Fruit fly (Drosophila melanogaster) whole organism, embryonic: ENCODE measurements around the gene Ts.

Source experiments
- Aef1 ChIP-seq: fragments of 200-800 bp; sonication (Bioruptor generic); IDR thresholded peaks from 3 replicates; pipeline ENCODE4 v1.3.6; 2022; ENCODE audit warnings: missing biosample characterization, missing genetic modification characterization
- Blimp-1 ChIP-seq: fragments of 200-800 bp; sonication (Bioruptor generic); optimal IDR thresholded peaks from 3 replicates; lab custom pipeline; 2018; ENCODE audit warnings: missing biosample characterization, missing genetic modification characterization, mild to moderate bottlenecking, moderate library complexity, missing genetic modification reagents
- CG10366 ChIP-seq: fragments of 200-800 bp; sonication (Bioruptor generic); IDR thresholded peaks from 2 replicates; pipeline ENCODE4 v1.3.6; 2022; ENCODE audit warnings: missing biosample characterization, missing genetic modification characterization
- CG10959 ChIP-seq: fragments of 200-800 bp; sonication (Bioruptor generic); IDR thresholded peaks from 2 replicates; pipeline ENCODE4 v1.3.6; 2022; ENCODE audit warnings: missing biosample characterization, missing genetic modification characterization
- CG10979 ChIP-seq: fragments of 200-800 bp; sonication (Bioruptor generic); optimal IDR thresholded peaks from 2 replicates; lab custom pipeline; 2018; ENCODE audit warnings: missing biosample characterization, mild to moderate bottlenecking, missing genetic modification characterization, moderate library complexity
- CG13424 ChIP-seq: fragments of 200-800 bp; sonication (Bioruptor generic); optimal IDR thresholded peaks from 2 replicates; lab custom pipeline; 2019; ENCODE audit warnings: missing biosample characterization, mild to moderate bottlenecking, missing genetic modification characterization, moderate library complexity
- CG14441 ChIP-seq: fragments of 200-800 bp; sonication (Bioruptor generic); IDR thresholded peaks from 2 replicates; pipeline ENCODE4 v1.3.6; 2022; ENCODE audit warnings: missing biosample characterization, missing genetic modification characterization
- CG14710 ChIP-seq: fragments of 200-800 bp; sonication (Bioruptor generic); optimal IDR thresholded peaks from 3 replicates; lab custom pipeline; 2019; ENCODE audit warnings: missing biosample characterization, mild to moderate bottlenecking, missing genetic modification characterization, moderate library complexity
- CG14965 ChIP-seq: fragments of 200-800 bp; sonication (Bioruptor generic); optimal IDR thresholded peaks from 2 replicates; lab custom pipeline; 2016; ENCODE audit warnings: missing biosample characterization, missing genetic modification characterization, borderline replicate concordance
- CG15269 ChIP-seq: fragments of 200-800 bp; sonication (Bioruptor generic); optimal IDR thresholded peaks from 2 replicates; lab custom pipeline; 2018; ENCODE audit warnings: missing biosample characterization, mild to moderate bottlenecking, missing genetic modification characterization, moderate library complexity
- CG15696 ChIP-seq: fragments of 200-800 bp; sonication (Bioruptor generic); optimal IDR thresholded peaks from 2 replicates; lab custom pipeline; 2019; ENCODE audit warnings: missing biosample characterization, mild to moderate bottlenecking, missing genetic modification characterization, moderate library complexity
- CG17328 ChIP-seq: fragments of 200-800 bp; sonication (Bioruptor generic); IDR thresholded peaks from 2 replicates; pipeline ENCODE4 v1.3.6; 2022; ENCODE audit warnings: missing biosample characterization, missing genetic modification characterization
- CG17829 ChIP-seq: fragments of 200-800 bp; optimal IDR thresholded peaks from 2 replicates; lab custom pipeline; 2019; ENCODE audit warnings: missing biosample characterization, mild to moderate bottlenecking, missing genetic modification characterization, moderate library complexity
- CG18262 ChIP-seq: fragments of 200-800 bp; optimal IDR thresholded peaks from 3 replicates; lab custom pipeline; 2019; ENCODE audit warnings: missing biosample characterization, mild to moderate bottlenecking, missing genetic modification characterization, moderate library complexity
- CG2712 ChIP-seq: fragments of 200-800 bp; optimal IDR thresholded peaks from 3 replicates; lab custom pipeline; 2019; ENCODE audit warnings: missing biosample characterization, mild to moderate bottlenecking, missing genetic modification characterization, moderate library complexity
- CG31388 ChIP-seq: fragments of 200-800 bp; sonication (Bioruptor generic); optimal IDR thresholded peaks from 2 replicates; lab custom pipeline; 2016; ENCODE audit warnings: missing biosample characterization, missing genetic modification characterization
- CG31441 ChIP-seq: fragments of 200-800 bp; sonication (Bioruptor generic); IDR thresholded peaks from 2 replicates; pipeline ENCODE4 v1.3.6; 2022; ENCODE audit warnings: missing biosample characterization, missing genetic modification characterization
- CG3726 ChIP-seq: fragments of 200-800 bp; sonication (Bioruptor generic); IDR thresholded peaks from 3 replicates; pipeline ENCODE4, ENCODE4 v1.3.6; 2022; ENCODE audit warnings: missing biosample characterization, missing genetic modification characterization
- CG3847 ChIP-seq: fragments of 200-800 bp; sonication (Bioruptor generic); IDR thresholded peaks from 2 replicates; pipeline ENCODE4 v1.3.6; 2022; ENCODE audit warnings: missing biosample characterization, missing genetic modification characterization
- CG4282 ChIP-seq: fragments of 200-800 bp; sonication (Bioruptor generic); optimal IDR thresholded peaks from 2 replicates; lab custom pipeline; 2016; ENCODE audit warnings: missing biosample characterization, missing genetic modification characterization
- CG4404 ChIP-seq: fragments of 200-800 bp; sonication (Bioruptor generic); IDR thresholded peaks from 2 replicates; pipeline ENCODE4 v1.3.6; 2022; ENCODE audit warnings: missing biosample characterization, missing genetic modification characterization
- CG6791 ChIP-seq: fragments of 200-800 bp; sonication (Bioruptor generic); IDR thresholded peaks from 3 replicates; pipeline ENCODE4 v1.3.6; 2022; ENCODE audit warnings: missing biosample characterization, missing genetic modification characterization; ENCODE audit not compliant: partially characterized antibody
- Dek ChIP-seq: fragments of 200-800 bp; sonication (Bioruptor generic); optimal IDR thresholded peaks from 3 replicates; lab custom pipeline; 2019; ENCODE audit warnings: missing biosample characterization, mild to moderate bottlenecking, missing genetic modification characterization, moderate library complexity
- Fer3 ChIP-seq: fragments of 200-800 bp; sonication (Bioruptor generic); optimal IDR thresholded peaks from 2 replicates; lab custom pipeline; 2018; ENCODE audit warnings: missing biosample characterization, mild to moderate bottlenecking, missing genetic modification characterization, moderate library complexity
- HLH3B ChIP-seq: fragments of 200-800 bp; sonication (Bioruptor generic); IDR thresholded peaks from 2 replicates; pipeline ENCODE4 v1.3.6; 2022; ENCODE audit warnings: missing biosample characterization, missing genetic modification characterization
- HLHmδ ChIP-seq: fragments of 200-800 bp; sonication (Bioruptor generic); optimal IDR thresholded peaks from 2 replicates; lab custom pipeline; 2018; ENCODE audit warnings: missing biosample characterization, mild to moderate bottlenecking, missing genetic modification characterization, moderate library complexity
- Hr3 ChIP-seq: fragments of 200-800 bp; sonication (Bioruptor generic); optimal IDR thresholded peaks from 3 replicates; lab custom pipeline; 2016; ENCODE audit warnings: missing biosample characterization, missing genetic modification characterization
- MESR4 ChIP-seq: fragments of 200-800 bp; sonication (Bioruptor generic); optimal IDR thresholded peaks from 2 replicates; lab custom pipeline; 2018; ENCODE audit warnings: missing biosample characterization, mild to moderate bottlenecking, missing genetic modification characterization, moderate library complexity
- Oli ChIP-seq: fragments of 200-800 bp; sonication (Bioruptor generic); optimal IDR thresholded peaks from 2 replicates; lab custom pipeline; 2018; ENCODE audit warnings: missing biosample characterization, mild to moderate bottlenecking, missing genetic modification characterization, moderate library complexity
- Poxn ChIP-seq: fragments of 200-800 bp; sonication (Bioruptor generic); IDR thresholded peaks from 2 replicates; pipeline ENCODE4 v1.3.6; 2022; ENCODE audit warnings: missing biosample characterization, missing genetic modification characterization
- Rx ChIP-seq: fragments of 200-800 bp; sonication (Bioruptor generic); IDR thresholded peaks from 2 replicates; pipeline ENCODE4 v1.3.6; 2022; ENCODE audit warnings: missing biosample characterization, missing genetic modification characterization
- Trl ChIP-seq, 3 experiments: fragments of >200 bp in 2 of 3; fragments of 200-800 bp in 1 of 3; sonication (Bioruptor generic) in 1 of 3; optimal IDR thresholded peaks; 2 replicates in 1 of 3; 3 replicates in 2 of 3; lab custom pipeline; 2016 to 2017; ENCODE audit warnings: missing biosample characterization in 1 of 3, missing genetic modification characterization in 1 of 3
- Xbp1 ChIP-seq: fragments of 200-800 bp; sonication (Bioruptor generic); optimal IDR thresholded peaks from 3 replicates; lab custom pipeline; 2016; ENCODE audit warnings: missing biosample characterization, mild to moderate bottlenecking, missing genetic modification characterization
- ap ChIP-seq: fragments of 200-800 bp; sonication (Bioruptor generic); IDR thresholded peaks from 2 replicates; pipeline ENCODE4 v1.3.6; 2022; ENCODE audit warnings: missing biosample characterization, missing genetic modification characterization
- bbx ChIP-seq: fragments of 200-800 bp; sonication (Bioruptor generic); IDR thresholded peaks from 2 replicates; pipeline ENCODE4 v1.3.6; 2022; ENCODE audit warnings: missing biosample characterization, missing genetic modification characterization; ENCODE audit not compliant: partially characterized antibody
- bcd ChIP-seq: fragments of 200-800 bp; sonication (Bioruptor generic); optimal IDR thresholded peaks from 2 replicates; lab custom pipeline; 2017; ENCODE audit warnings: missing biosample characterization, mild to moderate bottlenecking, missing genetic modification characterization
- br ChIP-seq: fragments of >200 bp; optimal IDR thresholded peaks from 2 replicates; lab custom pipeline; 2017
- cad ChIP-seq: fragments of >200 bp; optimal IDR thresholded peaks from 2 replicates; lab custom pipeline; 2017; ENCODE audit warnings: missing biosample characterization, missing genetic modification characterization
- dmrt11E ChIP-seq: fragments of 200-800 bp; sonication (Bioruptor generic); optimal IDR thresholded peaks from 3 replicates; lab custom pipeline; 2018; ENCODE audit warnings: missing biosample characterization, mild to moderate bottlenecking, missing genetic modification characterization, moderate library complexity
- fru ChIP-seq: fragments of >200 bp; optimal IDR thresholded peaks from 2 replicates; lab custom pipeline; 2017
- gfzf ChIP-seq: fragments of 200-800 bp; sonication (Bioruptor generic); optimal IDR thresholded peaks from 2 replicates; lab custom pipeline; 2016; ENCODE audit warnings: missing biosample characterization, mild to moderate bottlenecking, missing genetic modification characterization, moderate library complexity
- ken ChIP-seq: fragments of 200-800 bp; sonication (Bioruptor generic); IDR thresholded peaks from 3 replicates; pipeline ENCODE4 v1.3.6; 2022; ENCODE audit warnings: missing biosample characterization, missing genetic modification characterization
- lola ChIP-seq, 3 experiments: fragments of >200 bp in 2 of 3; fragments of 200-800 bp in 1 of 3; sonication (Bioruptor generic) in 1 of 3; optimal IDR thresholded peaks; 2 replicates each; lab custom pipeline; 2017 to 2019; ENCODE audit warnings: missing biosample characterization in 3 of 3, missing genetic modification characterization in 3 of 3, mild to moderate bottlenecking in 1 of 3, moderate library complexity in 1 of 3
- nmo ChIP-seq: fragments of 200-800 bp; sonication (Bioruptor generic); optimal IDR thresholded peaks from 2 replicates; lab custom pipeline; 2018; ENCODE audit warnings: missing biosample characterization, mild to moderate bottlenecking, missing genetic modification characterization, moderate library complexity
- ranshi ChIP-seq: fragments of 200-800 bp; sonication (Bioruptor generic); IDR thresholded peaks from 2 replicates; pipeline ENCODE4 v1.3.6; 2022; ENCODE audit warnings: missing biosample characterization, missing genetic modification characterization
- sens ChIP-seq: fragments of 200-800 bp; sonication (Bioruptor generic); peaks from one replicate; lab custom pipeline; 2016; ENCODE audit warnings: missing biosample characterization, missing genetic modification characterization
- sim ChIP-seq: fragments of 200-800 bp; sonication (Bioruptor generic); IDR thresholded peaks from 2 replicates; pipeline ENCODE4 v1.3.6; 2022; ENCODE audit warnings: missing biosample characterization, missing genetic modification characterization
- slbo ChIP-seq: fragments of 200-800 bp; sonication (Bioruptor generic); IDR thresholded peaks from 2 replicates; pipeline ENCODE4 v1.3.6; 2022; ENCODE audit warnings: missing biosample characterization, missing genetic modification characterization
- sob ChIP-seq: fragments of 200-800 bp; sonication (Bioruptor generic); IDR thresholded peaks from 2 replicates; pipeline ENCODE4 v1.3.6; 2022; ENCODE audit warnings: missing biosample characterization, missing genetic modification characterization
- stwl ChIP-seq: fragments of 200-800 bp; sonication (Bioruptor generic); optimal IDR thresholded peaks from 3 replicates; lab custom pipeline; 2018; ENCODE audit warnings: missing biosample characterization, mild to moderate bottlenecking, missing genetic modification characterization, moderate library complexity
- zfh1 ChIP-seq: fragments of 200-800 bp; sonication (Bioruptor generic); IDR thresholded peaks from 3 replicates; pipeline ENCODE4 v1.3.6; 2022; ENCODE audit warnings: missing biosample characterization, missing genetic modification characterization

Ts gene

dm6 chr2L:3012780-3013179, 43.3 kb upstream of the Ts start (continued):
- TF ChIP-seq nmo: peak; percentile 33
- peak; percentile 53 for TF ChIP-seq CG17829
- TF ChIP-seq Blimp-1 (GFP tag; lab: Kevin White, UChicago): peak; percentile 37
- peak; percentile 42 for TF ChIP-seq CG18262 (tag; lab: Kevin White, UChicago)
- TF ChIP-seq Aef1: 0 out of 3 replicates have a peak, but pooled peaks have one; percentile 16
- no peak for TF ChIP-seq cad (GFP tag; lab: Kevin White, UChicago)
- 0 out of 2 replicates have a peak, but pooled peaks have one; percentile 7 for TF ChIP-seq CG10959 (GFP tag; lab: Robert Waterston, UW)
- no peak for TF ChIP-seq MESR4
- peak; percentile 28 for TF ChIP-seq CG13424
- TF ChIP-seq HLH3B: peak; percentile 50
- TF ChIP-seq CG14710: peak; percentile 34
- TF ChIP-seq dmrt11E (tag; lab: Kevin White, UChicago): peak; percentile 49
- peak; percentile 14; the same call in 1 of the 2 replicates for TF ChIP-seq CG10366
- no peak for TF ChIP-seq CG15269
- TF ChIP-seq bbx (GFP tag; lab: Robert Waterston, UW): no peak
- no peak for TF ChIP-seq CG4282 (GFP tag; lab: Kevin White, UChicago)
- no peak for TF ChIP-seq Dek (tag; lab: Kevin White, UChicago)
- no peak for TF ChIP-seq CG14965 (GFP tag; lab: Kevin White, UChicago)
- TF ChIP-seq sens: peak; percentile 78
- TF ChIP-seq stwl (tag; lab: Kevin White, UChicago): no peak
- 0 out of 2 replicates have a peak, but pooled peaks have one; percentile 37 for TF ChIP-seq CG4404 (GFP tag; lab: Robert Waterston, UW)
- TF ChIP-seq CG15696 (tag; lab: Kevin White, UChicago): peak; percentile 12
- TF ChIP-seq Poxn: no peak
- no peak for TF ChIP-seq CG31388 (GFP tag; lab: Kevin White, UChicago)
- peak; percentile 68 for TF ChIP-seq zfh1 (GFP tag; lab: Robert Waterston, UW)
- peak; percentile 38; the same call in 1 of the 3 replicates for TF ChIP-seq ken (GFP tag; lab: Robert Waterston, UW)
- peak in 1 of 3 experiments; percentile 42 for TF ChIP-seq lola (GFP tag; optimal IDR thresholded peaks at IDR 0.05; lab: Kevin White, UChicago)
- TF ChIP-seq sob: peak; percentile 35; the same call in 1 of the 2 replicates
- TF ChIP-seq Hr3 (GFP tag; lab: Kevin White, UChicago): peak; percentile 12
- peak; percentile 29 for TF ChIP-seq bcd (GFP tag; lab: Kevin White, UChicago)
- TF ChIP-seq slbo (GFP tag; lab: Robert Waterston, UW): peak; percentile 49
- no peak for TF ChIP-seq Rx
- 0 out of 2 replicates have a peak, but pooled peaks have one; percentile 33 for TF ChIP-seq ap (GFP tag; lab: Robert Waterston, UW)
- TF ChIP-seq gfzf: no peak
- TF ChIP-seq CG10979 (tag; lab: Kevin White, UChicago): peak; percentile 57
- TF ChIP-seq CG3726: no peak
- no peak for TF ChIP-seq fru (lab: Kevin White, UChicago)
- no peak for TF ChIP-seq CG3847 (GFP tag; lab: Robert Waterston, UW)
- peak; percentile 42 for TF ChIP-seq Xbp1 (GFP tag; lab: Kevin White, UChicago)
- peak; percentile 7 for TF ChIP-seq Fer3 (tag; lab: Kevin White, UChicago)
- TF ChIP-seq CG14441 (GFP tag; lab: Robert Waterston, UW): peak; percentile 23; the same call in 1 of the 2 replicates
- TF ChIP-seq sim (GFP tag; lab: Robert Waterston, UW): no peak
- no peak for TF ChIP-seq HLHmδ (GFP tag; lab: Kevin White, UChicago)
- TF ChIP-seq Oli (tag; lab: Kevin White, UChicago): peak; percentile 43
- TF ChIP-seq CG2712 (tag; lab: Kevin White, UChicago): peak; percentile 53
- TF ChIP-seq br: no peak
- peak; percentile 35; the same call in 1 of the 2 replicates for TF ChIP-seq ranshi (GFP tag; lab: Robert Waterston, UW)
- TF ChIP-seq CG31441 (GFP tag; lab: Robert Waterston, UW): peak; percentile 45
- peak; percentile 45; the same call in 1 of the 2 replicates for TF ChIP-seq CG17328
- no peak for TF ChIP-seq CG6791 (GFP tag; lab: Robert Waterston, UW)
- no peak for TF ChIP-seq Trl (optimal IDR thresholded peaks at IDR 0.05; lab: Kevin White, UChicago)
- TF ChIP-seq Trl (GFP tag; optimal IDR thresholded peaks at IDR 0.05; lab: Kevin White, UChicago): no peak
